Worm (Caenorhabditis elegans) whole organism, L4 larva: ENCODE results near the gene ceh-14.

Experiments
- D1046.2 ChIP-seq: fragments of 200-800 bp; sonication (Bioruptor generic); IDR thresholded peaks from 2 replicates; pipeline ENCODE4 v1.3.6; 2022; ENCODE audit warnings: missing genetic modification characterization, missing compliant biosample characterization
- F49E8.2 ChIP-seq: sonication (generic microtip); optimal IDR thresholded peaks from 2 replicates; lab custom pipeline; 2016; ENCODE audit warnings: missing compliant biosample characterization, mild to moderate bottlenecking, missing genetic modification characterization, borderline replicate concordance
- T20F7.1 ChIP-seq: fragments of 200-800 bp; sonication (Bioruptor generic); optimal IDR thresholded peaks from 2 replicates; lab custom pipeline; 2018; ENCODE audit warnings: mild to moderate bottlenecking, missing genetic modification characterization, missing compliant biosample characterization
- Y48G9A.11 ChIP-seq: fragments of 200-800 bp; sonication (Bioruptor generic); IDR thresholded peaks from 2 replicates; pipeline ENCODE4 v1.3.6; 2022; ENCODE audit warnings: missing genetic modification reagents, missing genetic modification characterization, missing compliant biosample characterization
- Y75B8A.6 ChIP-seq: fragments of 200-800 bp; sonication (Bioruptor generic); IDR thresholded peaks from 2 replicates; pipeline ENCODE4 v1.3.6; 2022; ENCODE audit warnings: missing genetic modification reagents, missing genetic modification characterization, missing compliant biosample characterization
- ZK546.5 ChIP-seq, 2 experiments: sonication (generic microtip); optimal IDR thresholded peaks; 2 replicates each; lab custom pipeline; 2017; ENCODE audit warnings: missing biosample characterization in 2 of 2, missing genetic modification characterization in 2 of 2
- arid-1 ChIP-seq: fragments of 200-800 bp; sonication (Bioruptor generic); conservative IDR thresholded peaks from 2 replicates; pipeline ENCODE4 v1.3.6; 2022; ENCODE audit warnings: missing genetic modification reagents, missing genetic modification characterization, missing compliant biosample characterization
- ceh-20 ChIP-seq: fragments of 200-800 bp; sonication (Bioruptor generic); IDR thresholded peaks from 2 replicates; pipeline ENCODE4 v1.3.6; 2022; ENCODE audit warnings: missing genetic modification reagents, missing genetic modification characterization, missing compliant biosample characterization
- ceh-32 ChIP-seq: sonication (generic microtip); optimal IDR thresholded peaks from 2 replicates; lab custom pipeline; 2016; ENCODE audit warnings: mild to moderate bottlenecking, missing genetic modification characterization, missing compliant biosample characterization; ENCODE audit not compliant: poor library complexity
- ces-1 ChIP-seq: fragments of 150-350 bp; sonication (generic microtip); optimal IDR thresholded peaks from 4 replicates; lab custom pipeline; 2014; ENCODE audit warnings: missing biosample characterization, missing genetic modification reagents, missing genetic modification characterization
- daf-19 ChIP-seq: fragments of 200-800 bp; sonication (Bioruptor generic); conservative IDR thresholded peaks from 2 replicates; pipeline ENCODE4 v1.3.6; 2022; ENCODE audit warnings: missing genetic modification characterization, missing compliant biosample characterization
- dpl-1 ChIP-seq: fragments of 150-350 bp; optimal IDR thresholded peaks from 2 replicates; lab custom pipeline; 2014; ENCODE audit warnings: missing biosample characterization, missing genetic modification reagents, missing genetic modification characterization
- fos-1 ChIP-seq: fragments of 150-350 bp; optimal IDR thresholded peaks from 2 replicates; lab custom pipeline; 2014; ENCODE audit warnings: missing biosample characterization, missing genetic modification characterization
- gei-8 ChIP-seq: fragments of 200-800 bp; sonication (Bioruptor generic); optimal IDR thresholded peaks from 2 replicates; lab custom pipeline; 2018; ENCODE audit warnings: mild to moderate bottlenecking, missing genetic modification characterization, missing compliant biosample characterization
- hif-1 ChIP-seq, 2 experiments: sonication (generic microtip); optimal IDR thresholded peaks; 2 replicates each; lab custom pipeline; 2016 to 2017; ENCODE audit warnings: missing compliant biosample characterization in 2 of 2, missing genetic modification characterization in 2 of 2, missing genetic modification reagents in 2 of 2, missing genotype in 2 of 2, mild to moderate bottlenecking in 1 of 2
- hmg-1.1 ChIP-seq: fragments of 200-800 bp; sonication (Bioruptor generic); IDR thresholded peaks from 2 replicates; pipeline ENCODE4 v1.3.6; 2022; ENCODE audit warnings: missing genetic modification reagents, missing genetic modification characterization, missing compliant biosample characterization
- jun-1 ChIP-seq: fragments of 150-350 bp; optimal IDR thresholded peaks from 2 replicates; lab custom pipeline; 2014; ENCODE audit warnings: missing biosample characterization, missing genetic modification reagents, missing genetic modification characterization
- lin-13 ChIP-seq: fragments of 150-350 bp; optimal IDR thresholded peaks from 2 replicates; lab custom pipeline; 2014; ENCODE audit warnings: missing biosample characterization, missing genetic modification reagents, missing genetic modification characterization
- lir-3 ChIP-seq: sonication (generic microtip); optimal IDR thresholded peaks from 2 replicates; lab custom pipeline; 2016; ENCODE audit warnings: mild to moderate bottlenecking, missing genetic modification characterization, missing compliant biosample characterization
- mdl-1 ChIP-seq, 2 experiments: fragments of 150-350 bp in 1 of 2; sonication (generic microtip) in 1 of 2; optimal IDR thresholded peaks; 2 replicates each; lab custom pipeline; 2014 to 2017; ENCODE audit warnings: missing biosample characterization in 2 of 2, missing genetic modification characterization in 2 of 2
- mes-2 ChIP-seq: sonication (generic microtip); optimal IDR thresholded peaks from 2 replicates; lab custom pipeline; 2016; ENCODE audit warnings: missing genotype, mild to moderate bottlenecking, missing genetic modification characterization, missing compliant biosample characterization; ENCODE audit not compliant: poor library complexity, severe bottlenecking
- mxl-3 ChIP-seq: fragments of 200-800 bp; sonication (Bioruptor generic); optimal IDR thresholded peaks from 2 replicates; lab custom pipeline; 2018; ENCODE audit warnings: mild to moderate bottlenecking, missing genetic modification characterization, missing compliant biosample characterization
- nhr-10 ChIP-seq: fragments of 150-350 bp; optimal IDR thresholded peaks from 2 replicates; lab custom pipeline; 2014; ENCODE audit warnings: missing biosample characterization, missing genetic modification characterization
- nhr-102 ChIP-seq: sonication (generic microtip); optimal IDR thresholded peaks from 2 replicates; lab custom pipeline; 2016; ENCODE audit warnings: mild to moderate bottlenecking, missing genetic modification characterization, moderate library complexity, missing compliant biosample characterization
- nhr-111 ChIP-seq: fragments of 200-800 bp; sonication (Bioruptor generic); optimal IDR thresholded peaks from 2 replicates; lab custom pipeline; 2018; ENCODE audit warnings: mild to moderate bottlenecking, missing genetic modification characterization, missing compliant biosample characterization
- nhr-237 ChIP-seq: sonication (generic microtip); optimal IDR thresholded peaks from 2 replicates; lab custom pipeline; 2017; ENCODE audit warnings: missing biosample characterization, missing genetic modification characterization
- nhr-25 ChIP-seq: sonication (generic microtip); optimal IDR thresholded peaks from 2 replicates; lab custom pipeline; 2017; ENCODE audit warnings: missing genetic modification characterization, mild to moderate bottlenecking, missing compliant biosample characterization, antibody characterized with exemption, moderate library complexity, borderline replicate concordance; ENCODE audit not compliant: insufficient read depth
- nhr-42 ChIP-seq: fragments of 200-800 bp; sonication (Bioruptor generic); IDR thresholded peaks from 2 replicates; pipeline ENCODE4 v1.3.6; 2022; ENCODE audit warnings: missing genetic modification characterization, missing compliant biosample characterization
- nhr-48 ChIP-seq: sonication (generic microtip); optimal IDR thresholded peaks from 2 replicates; lab custom pipeline; 2016; ENCODE audit warnings: mild to moderate bottlenecking, missing genetic modification characterization, missing compliant biosample characterization
- nhr-76 ChIP-seq: fragments of 150-350 bp; optimal IDR thresholded peaks from 2 replicates; lab custom pipeline; 2014; ENCODE audit warnings: missing biosample characterization, missing genetic modification characterization
- pha-4 ChIP-seq, 2 experiments: fragments of 150-350 bp in 1 of 2; fragments of 200-800 bp in 1 of 2; sonication (Bioruptor generic) in 1 of 2; IDR thresholded peaks in 1 of 2; optimal IDR thresholded peaks in 1 of 2; 2 replicates each; pipeline versions ENCODE4 v1.3.6 to Lab custom; 2014 to 2022; ENCODE audit warnings: missing genetic modification characterization in 2 of 2, missing genetic modification reagents in 2 of 2, missing biosample characterization in 1 of 2, missing compliant biosample characterization in 1 of 2
- sdz-12 ChIP-seq: fragments of 200-800 bp; sonication (Bioruptor generic); optimal IDR thresholded peaks from 2 replicates; lab custom pipeline; 2018; ENCODE audit warnings: mild to moderate bottlenecking, missing genetic modification characterization, missing compliant biosample characterization
- spr-3 ChIP-seq: fragments of 200-800 bp; sonication (Bioruptor generic); optimal IDR thresholded peaks from 2 replicates; lab custom pipeline; 2018; ENCODE audit warnings: mild to moderate bottlenecking, missing genetic modification characterization, missing compliant biosample characterization
- tag-97 ChIP-seq: fragments of 200-800 bp; sonication (Bioruptor generic); IDR thresholded peaks from 2 replicates; pipeline ENCODE4 v1.3.6; 2022; ENCODE audit warnings: missing genetic modification characterization, missing compliant biosample characterization
- tra-1 ChIP-seq: fragments of 200-800 bp; sonication (Bioruptor generic); IDR thresholded peaks from 2 replicates; pipeline ENCODE4 v1.3.6; 2022; ENCODE audit warnings: missing genetic modification reagents, missing genetic modification characterization, missing compliant biosample characterization
- unc-130 ChIP-seq: sonication (generic microtip); optimal IDR thresholded peaks from 2 replicates; lab custom pipeline; 2016; ENCODE audit warnings: missing genetic modification reagents, missing genetic modification characterization, missing compliant biosample characterization
- unc-62 ChIP-seq, 3 experiments: fragments of 150-350 bp in 1 of 3; sonication (generic microtip); optimal IDR thresholded peaks in 2 of 3; peaks in 1 of 3; 1 replicate in 1 of 3; 2 replicates in 2 of 3; lab custom pipeline; 2014 to 2017; ENCODE audit warnings: missing biosample characterization in 3 of 3, missing genetic modification characterization in 3 of 3, missing genetic modification reagents in 3 of 3, missing genotype in 1 of 3
- vab-7 ChIP-seq: fragments of 200-800 bp; sonication (Bioruptor generic); IDR thresholded peaks from 2 replicates; pipeline ENCODE4 v1.3.6; 2022; ENCODE audit warnings: missing genetic modification reagents, missing genetic modification characterization, missing compliant biosample characterization
- zfp-3 ChIP-seq: fragments of 200-800 bp; sonication (Bioruptor generic); conservative IDR thresholded peaks from 2 replicates; pipeline ENCODE4 v1.3.6; 2022; ENCODE audit warnings: missing genetic modification reagents, missing genetic modification characterization, missing compliant biosample characterization
- ztf-11 ChIP-seq: fragments of 150-350 bp; optimal IDR thresholded peaks from 2 replicates; lab custom pipeline; 2014; ENCODE audit warnings: missing biosample characterization, missing genetic modification characterization

Gene ceh-14

ce11 chrX:7500970-7501369 is 31.6 kb downstream of the ceh-14 start, which contains the start of gene uggt-1 (continued):
- TF ChIP-seq tag-97 (GFP tag; lab: Robert Waterston, UW) = no peak
- TF ChIP-seq nhr-10 (tag; lab: Kevin White, UChicago) = peak; percentile 19
- TF ChIP-seq ceh-20 = peak; percentile 85
- TF ChIP-seq nhr-111 (GFP tag; lab: Kevin White, UChicago) = no peak
- TF ChIP-seq nhr-102 (tag; lab: Kevin White, UChicago) = peak; percentile 86
- no peak for TF ChIP-seq nhr-76
- TF ChIP-seq zfp-3 (GFP tag; lab: Robert Waterston, UW) = 0 out of 2 replicates have a peak, but pooled peaks have one; percentile 40
- peak; percentile 69; the same call in 1 of the 2 replicates for TF ChIP-seq pha-4 (GFP tag; IDR thresholded peaks at IDR 0.05; lab: Robert Waterston, UW)
- no peak for TF ChIP-seq pha-4 (tag; optimal IDR thresholded peaks at IDR 0.05; lab: Kevin White, UChicago)
- TF ChIP-seq arid-1 (GFP tag; lab: Robert Waterston, UW) = peak; percentile 79
- no peak for TF ChIP-seq F49E8.2 (tag; lab: Kevin White, UChicago)
- TF ChIP-seq ceh-32 (tag; lab: Kevin White, UChicago) = peak; percentile 69
- TF ChIP-seq lir-3 (tag; lab: Kevin White, UChicago) = no peak
- TF ChIP-seq daf-19 (GFP tag; lab: Robert Waterston, UW) = peak; percentile 87
- peak; percentile 95 for TF ChIP-seq mxl-3 (GFP tag; lab: Kevin White, UChicago)
- no peak for TF ChIP-seq sdz-12 (GFP tag; lab: Kevin White, UChicago)
- TF ChIP-seq T20F7.1 (GFP tag; lab: Kevin White, UChicago) = peak; percentile 85
- TF ChIP-seq jun-1 (tag; lab: Kevin White, UChicago) = peak; percentile 44
- TF ChIP-seq nhr-25 (tag; lab: Kevin White, UChicago) = peak; percentile 38
- no peak for TF ChIP-seq ZK546.5 (tag; optimal IDR thresholded peaks at IDR 0.05; lab: Kevin White, UChicago)
- peak in 1 of 2 experiments; percentile 92 for TF ChIP-seq mdl-1 (tag; optimal IDR thresholded peaks at IDR 0.05; lab: Kevin White, UChicago)
- TF ChIP-seq hif-1 (tag; optimal IDR thresholded peaks at IDR 0.05; lab: Kevin White, UChicago) = peak; percentile 47 to 85
- 0 out of 2 replicates have a peak, but pooled peaks have one; percentile 75 for TF ChIP-seq nhr-42
- TF ChIP-seq hmg-1.1 = peak; percentile 95
- TF ChIP-seq dpl-1 (GFP tag; lab: Kevin White, UChicago) = peak; percentile 83

ce11 chrX:7495491-7495890 is 37.0 kb downstream of the ceh-14 start, which contains the start of gene try-14:
TSS of gene try-14 (minus strand) at chrX:7495591.
- TF ChIP-seq spr-3 (GFP tag; lab: Kevin White, UChicago) (no peak), nhr-48 (tag; lab: Kevin White, UChicago) (no peak), vab-7 (no peak), lin-13 (no peak), pha-4 (GFP tag; IDR thresholded peaks at IDR 0.05; lab: Robert Waterston, UW) (no peak), pha-4 (tag; optimal IDR thresholded peaks at IDR 0.05; lab: Kevin White, UChicago) (no peak)

DNA sequence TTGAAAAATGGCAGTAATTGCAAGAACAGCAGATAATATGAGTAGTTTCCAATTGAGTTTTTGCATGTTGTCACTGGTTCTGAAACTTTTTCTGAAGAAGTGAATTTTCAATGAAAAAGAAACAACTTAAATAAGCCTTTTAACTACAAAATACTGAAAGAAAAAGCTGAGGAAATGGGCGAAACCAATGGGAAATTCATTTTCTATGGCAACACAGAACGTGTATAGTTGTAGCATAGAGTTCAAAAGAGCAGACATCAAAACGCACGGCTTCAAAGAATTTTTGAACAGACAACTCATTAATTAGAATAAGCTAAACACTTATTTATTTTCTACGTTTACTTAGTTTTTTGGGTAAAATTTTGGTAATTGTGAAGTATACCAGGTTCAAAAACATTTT is 39.5 kb downstream of the ceh-14 start, which contains the start of gene F48E3.2:
TSS of gene F48E3.2 (minus strand) at position 101 of the 400 bp plus-strand sequence.
- TF ChIP-seq Y48G9A.11 (GFP tag; lab: Robert Waterston, UW) (no peak), nhr-42 (no peak), fos-1 (tag; lab: Kevin White, UChicago) (no peak), tag-97 (GFP tag; lab: Robert Waterston, UW) (no peak), nhr-237 (tag; lab: Kevin White, UChicago) (no peak), D1046.2 (GFP tag; lab: Robert Waterston, UW) (no peak), unc-130 (GFP tag; lab: Kevin White, UChicago) (no peak), ztf-11 (no peak)

ce11 chrX:7491521-7491920 is 41.0 kb downstream of the ceh-14 start:
- TF ChIP-seq Y75B8A.6 (no peak), tra-1 (GFP tag; lab: Robert Waterston, UW) (no peak), gei-8 (GFP tag; lab: Kevin White, UChicago) (no peak), unc-62 (GFP tag; optimal IDR thresholded peaks at IDR 0.05 in 1 of 2; lab: Kevin White, UChicago) (peak in 1 of 2 experiments; percentile 89), unc-62 (tag; optimal IDR thresholded peaks at IDR 0.05; lab: Kevin White, UChicago) (no peak), mes-2 (no peak), ces-1 (GFP tag; lab: Kevin White, UChicago) (no peak)
